Worm (Caenorhabditis elegans) whole organism, young adult: ENCODE measurements around the gene ift-139.

Source experiments
- B0261.1 ChIP-seq: sonication (generic microtip); optimal IDR thresholded peaks from 2 replicates; lab custom pipeline; 2016; ENCODE audit warnings: mild to moderate bottlenecking, missing genetic modification characterization, moderate library complexity, missing compliant biosample characterization
- F57A8.1 ChIP-seq: fragments of 200-800 bp; sonication (Bioruptor generic); optimal IDR thresholded peaks from 2 replicates; lab custom pipeline; 2018; ENCODE audit warnings: mild to moderate bottlenecking, missing genetic modification characterization, moderate library complexity, missing compliant biosample characterization
- Y53F4B.3 ChIP-seq: fragments of 200-800 bp; sonication (Bioruptor generic); IDR thresholded peaks from 2 replicates; pipeline ENCODE4 v1.3.6; 2022; ENCODE audit warnings: missing genetic modification reagents, missing genetic modification characterization, missing compliant biosample characterization
- gei-17 ChIP-seq: fragments of 200-800 bp; sonication (Bioruptor generic); optimal IDR thresholded peaks from 2 replicates; lab custom pipeline; 2018; ENCODE audit warnings: mild to moderate bottlenecking, missing genetic modification characterization, missing compliant biosample characterization
- hmg-1.2 ChIP-seq: fragments of 200-800 bp; sonication (Bioruptor generic); IDR thresholded peaks from 2 replicates; pipeline ENCODE4 v1.3.6; 2022; ENCODE audit warnings: missing genetic modification reagents, missing genetic modification characterization, missing compliant biosample characterization
- madf-6 ChIP-seq: fragments of 200-800 bp; sonication (Bioruptor generic); IDR thresholded peaks from 2 replicates; pipeline ENCODE4 v1.3.6; 2022; ENCODE audit warnings: missing genetic modification reagents, missing genetic modification characterization, missing compliant biosample characterization
- madf-8 ChIP-seq: fragments of 200-800 bp; sonication (Bioruptor generic); conservative IDR thresholded peaks from 2 replicates; pipeline ENCODE4 v1.3.6; 2022; ENCODE audit warnings: missing genetic modification reagents, missing genetic modification characterization, missing compliant biosample characterization
- nhr-90 ChIP-seq: sonication (generic microtip); optimal IDR thresholded peaks from 2 replicates; lab custom pipeline; 2016; ENCODE audit warnings: missing genotype, mild to moderate bottlenecking, missing genetic modification characterization, missing compliant biosample characterization
- rec-8 ChIP-seq, 2 experiments: sonication (generic microtip); optimal IDR thresholded peaks; 2 replicates each; lab custom pipeline; 2016; ENCODE audit warnings: mild to moderate bottlenecking in 2 of 2, missing genetic modification characterization in 2 of 2, missing genetic modification reagents in 2 of 2, missing genotype in 2 of 2, missing biosample characterization in 1 of 2, missing compliant biosample characterization in 1 of 2, moderate library complexity in 1 of 2
- snpc-3.4 ChIP-seq: sonication (generic microtip); optimal IDR thresholded peaks from 2 replicates; lab custom pipeline; 2017; ENCODE audit warnings: missing genetic modification characterization, mild to moderate bottlenecking, missing compliant biosample characterization, antibody characterized with exemption, moderate library complexity, missing genotype, missing genetic modification reagents
- tbp1 ChIP-seq: fragments of 200-800 bp; sonication (Bioruptor generic); optimal IDR thresholded peaks from 2 replicates; lab custom pipeline; 2018; ENCODE audit warnings: mild to moderate bottlenecking, missing genetic modification characterization, missing compliant biosample characterization
- tbx-9 ChIP-seq: sonication (generic microtip); optimal IDR thresholded peaks from 2 replicates; lab custom pipeline; 2016; ENCODE audit warnings: borderline replicate concordance, missing genetic modification characterization, inconsistent platforms, missing compliant biosample characterization
- unc-130 ChIP-seq: sonication (generic microtip); optimal IDR thresholded peaks from 2 replicates; lab custom pipeline; 2016; ENCODE audit warnings: missing genetic modification reagents, missing genetic modification characterization, missing compliant biosample characterization
- ztf-28 ChIP-seq: fragments of 200-800 bp; sonication (Bioruptor generic); IDR thresholded peaks from 2 replicates; pipeline ENCODE4 v1.3.6; 2022; ENCODE audit warnings: missing genetic modification reagents, missing genetic modification characterization, missing compliant biosample characterization
- ztf-3 ChIP-seq: fragments of 200-800 bp; sonication (Bioruptor generic); optimal IDR thresholded peaks from 2 replicates; lab custom pipeline; 2018; ENCODE audit warnings: mild to moderate bottlenecking, missing genetic modification characterization, missing compliant biosample characterization

The ift-139 gene

DNA sequence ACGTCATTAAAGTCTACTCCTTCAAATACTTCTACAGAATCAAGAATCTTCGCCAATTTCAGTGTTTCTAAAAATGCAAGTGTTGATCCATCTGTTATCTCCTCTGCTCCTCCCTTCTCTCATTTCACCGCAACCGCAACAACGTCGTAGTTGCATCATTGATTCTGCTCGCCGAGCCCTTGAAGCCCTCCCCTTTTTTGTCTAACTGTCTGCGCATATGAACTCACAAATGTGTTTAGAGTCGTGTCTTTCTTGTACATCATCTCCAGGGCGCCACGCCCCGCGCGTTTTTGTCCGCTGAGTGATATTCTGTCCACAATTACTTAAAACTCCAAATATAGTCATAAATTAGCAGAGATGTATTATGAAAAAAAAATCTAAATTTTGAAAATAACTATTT is 51.3 kb downstream of the ift-139 start:
- TF ChIP-seq B0261.1 (no peak), tbx-9 (no peak), hmg-1.2 (GFP tag; lab: Robert Waterston, UW) (no peak), tbp1 (GFP tag; lab: Kevin White, UChicago) (no peak), madf-8 (GFP tag; lab: Robert Waterston, UW) (no peak), rec-8 (tag; optimal IDR thresholded peaks at IDR 0.05; lab: Kevin White, UChicago) (no peak), unc-130 (GFP tag; lab: Kevin White, UChicago) (no peak)

DNA sequence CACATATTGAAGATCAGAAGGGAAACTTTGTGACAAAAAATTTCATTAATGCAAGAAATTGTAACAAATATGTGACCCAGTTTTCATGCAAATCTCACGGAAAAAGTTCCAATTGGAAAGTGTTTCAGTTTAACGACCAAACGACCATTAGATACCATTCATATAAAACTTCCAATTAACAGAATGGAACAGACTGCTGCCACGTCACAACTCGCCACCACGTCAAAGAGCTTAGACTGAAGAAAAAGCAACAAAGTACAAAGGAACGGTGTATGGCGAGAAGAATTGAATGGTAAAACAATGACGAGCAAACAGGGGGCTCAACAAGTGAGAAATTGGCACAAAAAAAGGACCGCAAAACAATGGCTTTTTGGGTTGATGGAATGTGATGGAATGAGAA is 53.9 kb downstream of the ift-139 start, which contains the start of gene T04C9.3:
T04C9.3 (plus strand) TSS at position 301 of the 400 bp plus-strand sequence.
- no peak for TF ChIP-seq ztf-28 (GFP tag; lab: Robert Waterston, UW)
- TF ChIP-seq gei-17 (GFP tag; lab: Kevin White, UChicago), result no peak
- no peak for TF ChIP-seq snpc-3.4 (tag; lab: Kevin White, UChicago)
- no peak for TF ChIP-seq Y53F4B.3 (GFP tag; lab: Robert Waterston, UW)
- TF ChIP-seq ztf-3 (GFP tag; lab: Kevin White, UChicago), result no peak
- TF ChIP-seq nhr-90 (tag; lab: Kevin White, UChicago), result no peak
- TF ChIP-seq madf-6 (GFP tag; lab: Robert Waterston, UW), result no peak

DNA sequence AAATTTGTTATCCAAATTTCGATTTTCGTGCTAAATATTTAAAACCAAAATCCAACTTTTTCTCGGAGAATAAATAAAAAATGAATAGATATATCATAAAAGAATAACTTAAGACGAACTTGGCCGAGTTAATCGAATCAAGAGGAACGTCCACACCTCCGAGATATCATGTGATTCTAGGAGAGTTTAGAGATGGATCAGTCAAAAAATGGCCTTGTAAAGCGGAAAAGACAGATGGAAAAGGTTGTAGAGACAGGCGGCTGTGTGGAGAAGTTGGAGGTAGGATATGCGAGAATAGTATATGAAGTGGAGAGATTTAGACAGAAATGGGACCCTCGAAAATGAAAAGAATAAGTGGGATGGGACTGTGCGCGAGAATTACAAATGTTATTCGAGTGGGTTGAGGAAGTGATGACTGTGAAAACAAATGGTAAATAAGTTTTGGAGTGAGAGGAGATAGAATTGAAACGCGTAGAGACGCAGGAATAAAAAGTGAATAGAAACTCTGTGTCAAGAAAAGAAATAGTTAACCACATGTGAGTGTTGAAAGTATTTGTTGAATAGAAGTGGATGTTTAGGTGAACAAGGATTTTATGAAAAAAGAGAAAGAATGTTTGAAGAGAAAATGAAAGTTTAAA is 56.4 kb downstream of the ift-139 start:
- peak; percentile 63; the same call in 1 of the 2 replicates for TF ChIP-seq hmg-1.2 (GFP tag; lab: Robert Waterston, UW)
- no peak for TF ChIP-seq F57A8.1 (GFP tag; lab: Kevin White, UChicago)
